Worm (Caenorhabditis elegans) whole organism, L3 larva: ENCODE measurements around the gene cccp-1.

Source experiments
- elt-1 ChIP-seq: fragments of 150-350 bp; optimal IDR thresholded peaks from 2 replicates; lab custom pipeline; 2014; ENCODE audit warnings: missing biosample characterization, missing genetic modification characterization
- nhr-67 ChIP-seq: fragments of 150-350 bp; optimal IDR thresholded peaks from 2 replicates; lab custom pipeline; 2014; ENCODE audit warnings: missing biosample characterization, missing genetic modification characterization
- ztf-11 ChIP-seq: fragments of 150-350 bp; optimal IDR thresholded peaks from 2 replicates; lab custom pipeline; 2014; ENCODE audit warnings: missing biosample characterization, missing genetic modification characterization

DNA sequence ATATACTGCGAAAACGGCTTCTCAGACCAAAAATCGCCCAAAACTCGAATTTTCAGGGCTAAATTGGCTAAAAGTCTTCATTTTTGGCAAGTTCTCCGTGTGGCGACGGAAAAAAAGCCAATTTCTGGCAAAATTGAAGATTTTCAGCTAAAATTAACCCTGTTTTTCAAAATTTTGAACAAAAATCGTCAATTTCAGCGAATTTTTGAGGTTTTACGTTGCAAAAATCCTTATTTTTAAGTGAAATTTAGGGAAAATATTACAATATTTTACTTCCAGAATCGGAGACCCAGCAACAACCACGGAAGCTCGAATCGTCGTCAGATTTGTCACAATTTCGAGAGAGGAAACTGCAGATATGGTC, 44.4 kb upstream of the cccp-1 start:
- TF ChIP-seq nhr-67 (no peak), ztf-11 (tag; lab: Kevin White, UChicago) (no peak), elt-1 (no peak)
